Fruit fly (Drosophila melanogaster): ENCODE data around the gene CCT2.

Gene CCT2

dm6 chrX:9080962-9081361, 8.4 kb upstream of the CCT2 start, which contains the start of the genes CG7246 and HP1b (continued):
- TF ChIP-seq CG10267 (tag; optimal IDR thresholded peaks at IDR 0.05) = peak; percentile 61
- no peak for TF ChIP-seq CG6654 (GFP tag; optimal IDR thresholded peaks at IDR 0.05)
- peak; percentile 45 for TF ChIP-seq Spps (tag; optimal IDR thresholded peaks at IDR 0.05)
- TF ChIP-seq hkb (optimal IDR thresholded peaks at IDR 0.05) = no peak
- TF ChIP-seq hkb (GFP tag; IDR thresholded peaks at IDR 0.05) = peak; percentile 70
- TF ChIP-seq sr (GFP tag; IDR thresholded peaks at IDR 0.05) = no peak
- peak; percentile 72 for TF ChIP-seq tgo (GFP tag; IDR thresholded peaks at IDR 0.05)
- peak; percentile 52 for TF ChIP-seq fd96Cb (tag; optimal IDR thresholded peaks at IDR 0.05)
- TF ChIP-seq pita (GFP tag; optimal IDR thresholded peaks at IDR 0.05) = no peak
- TF ChIP-seq ap (GFP tag; IDR thresholded peaks at IDR 0.05) = peak; percentile 58; the same call in 1 of the 2 replicates
- TF ChIP-seq Hmr (GFP tag; optimal IDR thresholded peaks at IDR 0.05) = peak; percentile 53
- TF ChIP-seq CG9437 (GFP tag; optimal IDR thresholded peaks at IDR 0.05) = no peak
- TF ChIP-seq Atf3 (GFP tag; optimal IDR thresholded peaks at IDR 0.05) = peak; percentile 0
- peak; percentile 48 for TF ChIP-seq Chrac-16 (GFP tag; optimal IDR thresholded peaks at IDR 0.05)
- no peak for TF ChIP-seq Dip2 (GFP tag; IDR thresholded peaks at IDR 0.05)
- peak; percentile 71 for TF ChIP-seq CG14860 (GFP tag; IDR thresholded peaks at IDR 0.05; ENCODE audit: partially characterized antibody)
- peak; percentile 75 for TF ChIP-seq CG14710 (tag; optimal IDR thresholded peaks at IDR 0.05)
- TF ChIP-seq CG11695 (GFP tag; IDR thresholded peaks at IDR 0.05) = peak; percentile 53; the same call in 1 of the 3 replicates
- TF ChIP-seq CG30431 (GFP tag; optimal IDR thresholded peaks at IDR 0.05) = peak; percentile 10
- TF ChIP-seq scrt (GFP tag; optimal IDR thresholded peaks at IDR 0.05) = no peak
- peak; percentile 67 for TF ChIP-seq CG30020 (tag; optimal IDR thresholded peaks at IDR 0.05)
- peak; percentile 78 for TF ChIP-seq MBD-R2 (GFP tag; IDR thresholded peaks at IDR 0.05)
- TF ChIP-seq dmrt99B (tag; optimal IDR thresholded peaks at IDR 0.05) = peak; percentile 48
- TF ChIP-seq Ptx1 (GFP tag; IDR thresholded peaks at IDR 0.05) = peak; percentile 84
- TF ChIP-seq D19B (GFP tag; optimal IDR thresholded peaks at IDR 0.05) = peak; percentile 26
- TF ChIP-seq Dp (GFP tag; optimal IDR thresholded peaks at IDR 0.05) = peak; percentile 47
- TF ChIP-seq CG3726 (GFP tag; IDR thresholded peaks at IDR 0.05) = 0 out of 3 replicates have a peak, but pooled peaks have one; percentile 39
- TF ChIP-seq CG15269 (tag; optimal IDR thresholded peaks at IDR 0.05) = peak; percentile 69
- peak; percentile 80 for TF ChIP-seq CG34422 (GFP tag; IDR thresholded peaks at IDR 0.05)
- TF ChIP-seq bsh (GFP tag; optimal IDR thresholded peaks at IDR 0.05) = peak in 1 of 2 experiments; percentile 76
- TF ChIP-seq knrl (GFP tag; IDR thresholded peaks at IDR 0.05; ENCODE audit: partially characterized antibody) = peak; percentile 84
- peak; percentile 44 for TF ChIP-seq CG7556 (GFP tag; optimal IDR thresholded peaks at IDR 0.05)
- peak; percentile 8; the same call in 1 of the 3 replicates for TF ChIP-seq Mrtf (GFP tag; IDR thresholded peaks at IDR 0.05)
- peak; percentile 63 for TF ChIP-seq H2.0 (GFP tag; IDR thresholded peaks at IDR 0.05)
- TF ChIP-seq dmrt11E (tag; optimal IDR thresholded peaks at IDR 0.05) = peak; percentile 54
- no peak for TF ChIP-seq NK7.1 (GFP tag; optimal IDR thresholded peaks at IDR 0.05)
- TF ChIP-seq zfh1 (GFP tag; IDR thresholded peaks at IDR 0.05) = peak; percentile 77
- TF ChIP-seq seq (GFP tag; IDR thresholded peaks at IDR 0.05) = 0 out of 2 replicates have a peak, but pooled peaks have one; percentile 34
- peak; percentile 34; the same call in 1 of the 3 replicates for TF ChIP-seq CG7963 (GFP tag; IDR thresholded peaks at IDR 0.05; ENCODE audit: partially characterized antibody)
- TF ChIP-seq CG8944 (GFP tag; optimal IDR thresholded peaks at IDR 0.05) = no peak
- no peak for TF ChIP-seq bigmax (GFP tag; optimal IDR thresholded peaks at IDR 0.05)
- TF ChIP-seq CG34224 (GFP tag; IDR thresholded peaks at IDR 0.05; ENCODE audit: partially characterized antibody) = peak; percentile 75
- TF ChIP-seq gcm2 (GFP tag; optimal IDR thresholded peaks at IDR 0.05) = no peak
- TF ChIP-seq kay (GFP tag; optimal IDR thresholded peaks at IDR 0.05) = peak; percentile 27
- TF ChIP-seq corto (GFP tag; optimal IDR thresholded peaks at IDR 0.05) = no peak
- TF ChIP-seq esg (GFP tag; conservative IDR thresholded peaks at IDR 0.05) = peak; percentile 71
- no peak for TF ChIP-seq org-1 (GFP tag; optimal IDR thresholded peaks at IDR 0.05)
- peak; percentile 55 for TF ChIP-seq Fer2 (tag; optimal IDR thresholded peaks at IDR 0.05)
- TF ChIP-seq CG13296 (GFP tag; optimal IDR thresholded peaks at IDR 0.05) = peak; percentile 63
- no peak for TF ChIP-seq CrebB (tag; optimal IDR thresholded peaks at IDR 0.05)
- peak; percentile 69 for TF ChIP-seq CG31441 (GFP tag; IDR thresholded peaks at IDR 0.05)
